Fruit fly (Drosophila melanogaster): Measurements from ENCODE around the gene Ibf1.

Gene Ibf1

DNA sequence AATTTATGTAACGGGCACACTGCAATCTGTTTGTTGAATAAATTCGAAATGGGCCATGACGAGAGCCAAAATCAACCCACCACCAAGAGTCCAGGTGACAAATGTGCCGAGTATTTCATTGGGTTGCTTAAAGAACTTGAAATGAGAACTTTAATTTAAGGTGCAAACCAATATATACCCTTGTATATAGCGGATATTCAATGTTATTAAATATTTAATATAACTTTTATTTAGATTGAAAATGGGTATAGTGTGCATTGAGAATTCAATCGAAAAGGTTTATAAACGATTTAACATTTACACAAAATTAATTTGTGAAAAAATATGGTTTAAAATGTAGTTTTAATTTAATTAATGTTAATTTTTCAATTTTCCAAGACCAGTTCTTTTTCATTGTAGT lies 12.4 kb upstream of the Ibf1 start, which contains the start of gene CG8420:
CG8420 (plus strand) TSS at position 284 of the 400 bp plus-strand sequence.
- no peak for TF ChIP-seq dsf (GFP tag; optimal IDR thresholded peaks at IDR 0.05; ENCODE audit: borderline replicate concordance)
- TF ChIP-seq sv (GFP tag; optimal IDR thresholded peaks at IDR 0.05): no peak
- TF ChIP-seq usp (GFP tag; optimal IDR thresholded peaks at IDR 0.05): no peak
- no peak for TF ChIP-seq Hr78 (GFP tag; optimal IDR thresholded peaks at IDR 0.05)
- no peak for TF ChIP-seq sage (GFP tag; optimal IDR thresholded peaks at IDR 0.05)
- no peak for TF ChIP-seq Jra (GFP tag; optimal IDR thresholded peaks at IDR 0.05)
- TF ChIP-seq Abd-B (GFP tag; optimal IDR thresholded peaks at IDR 0.05): no peak
- TF ChIP-seq CrebA (GFP tag; optimal IDR thresholded peaks at IDR 0.05; ENCODE audit: borderline replicate concordance): no peak
- no peak for TF ChIP-seq fru (GFP tag; optimal IDR thresholded peaks at IDR 0.05)

DNA sequence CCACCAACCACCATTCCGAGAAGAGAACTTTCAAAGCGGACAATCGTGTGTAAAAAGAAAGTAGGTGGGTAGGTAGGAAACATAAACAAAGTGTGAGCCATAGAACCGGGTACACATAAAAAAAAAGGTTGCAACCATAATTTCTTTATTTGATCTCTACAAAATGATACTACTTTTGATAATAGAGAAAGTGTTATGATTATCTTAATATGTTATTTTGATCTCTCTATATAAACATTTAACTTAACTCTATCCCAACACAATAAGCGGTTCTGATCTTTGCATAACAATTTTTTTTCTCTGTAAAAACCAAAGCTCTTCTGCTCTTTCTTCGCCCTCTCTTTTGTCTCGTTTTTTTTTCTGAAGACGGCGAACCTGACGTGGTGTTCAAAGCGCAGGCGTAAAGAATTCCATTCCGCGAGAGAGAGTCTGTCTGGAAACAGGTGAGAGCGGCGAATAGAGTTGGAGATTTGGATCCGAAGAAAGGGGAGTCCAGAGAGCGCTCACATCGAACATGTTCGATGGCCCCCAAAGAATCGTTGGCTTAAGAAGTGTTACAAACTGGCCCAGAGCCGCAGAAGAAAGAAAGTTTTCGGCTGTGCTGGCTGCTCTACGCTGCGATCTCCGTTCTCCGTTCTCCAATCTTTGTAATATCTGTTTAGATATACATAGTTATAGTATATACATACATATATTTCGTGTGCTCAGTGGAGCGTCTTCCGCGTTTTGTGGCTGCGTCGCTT lies 11.7 kb upstream of the Ibf1 start:
- no peak for TF ChIP-seq Rel (GFP tag; optimal IDR thresholded peaks at IDR 0.05)
- TF ChIP-seq Rel (tag; optimal IDR thresholded peaks at IDR 0.05): peak; percentile 46
- peak; percentile 90 for TF ChIP-seq woc (GFP tag; optimal IDR thresholded peaks at IDR 0.05)
- TF ChIP-seq foxo (GFP tag; optimal IDR thresholded peaks at IDR 0.05): peak; percentile 22 to 88
- TF ChIP-seq dl (GFP tag; optimal IDR thresholded peaks at IDR 0.05; ENCODE audit: insufficient read depth in 1 of 2, partially characterized antibody in 2 of 2): peak in 1 of 2 experiments; percentile 51
- TF ChIP-seq HLH106 (tag; optimal IDR thresholded peaks at IDR 0.05): peak; percentile 86
- peak; percentile 90 for TF ChIP-seq OdsH (GFP tag; optimal IDR thresholded peaks at IDR 0.05)
- TF ChIP-seq Myc (optimal IDR thresholded peaks at IDR 0.05): no peak
- TF ChIP-seq Vsx2 (GFP tag; optimal IDR thresholded peaks at IDR 0.05; ENCODE audit: partially characterized antibody): no peak
- TF ChIP-seq Sp1 (GFP tag; optimal IDR thresholded peaks at IDR 0.05): peak; percentile 93
- peak; percentile 85 for TF ChIP-seq ey (GFP tag; optimal IDR thresholded peaks at IDR 0.05)
- TF ChIP-seq jim (GFP tag; optimal IDR thresholded peaks at IDR 0.05): no peak
- peak; percentile 92 for TF ChIP-seq h (GFP tag; optimal IDR thresholded peaks at IDR 0.05)
- TF ChIP-seq CG9705 (GFP tag; optimal IDR thresholded peaks at IDR 0.05): peak; percentile 73
- peak; percentile 5 for TF ChIP-seq GATAd (GFP tag; optimal IDR thresholded peaks at IDR 0.05)
- peak; percentile 23 for TF ChIP-seq dsf (GFP tag; optimal IDR thresholded peaks at IDR 0.05; ENCODE audit: borderline replicate concordance)
- peak; percentile 66 for TF ChIP-seq dmrt93B (GFP tag; optimal IDR thresholded peaks at IDR 0.05)
- no peak for TF ChIP-seq tai (GFP tag; optimal IDR thresholded peaks at IDR 0.05)
- peak; percentile 96 for TF ChIP-seq psq (GFP tag; optimal IDR thresholded peaks at IDR 0.05)
- TF ChIP-seq Mio (GFP tag; optimal IDR thresholded peaks at IDR 0.05): no peak
- no peak for TF ChIP-seq N (GFP tag; optimal IDR thresholded peaks at IDR 0.05)
- no peak for TF ChIP-seq lola (GFP tag; optimal IDR thresholded peaks at IDR 0.05)
- TF ChIP-seq Dif (GFP tag; optimal IDR thresholded peaks at IDR 0.05; ENCODE audit: partially characterized antibody): peak; percentile 43
- TF ChIP-seq Hr83 (GFP tag; optimal IDR thresholded peaks at IDR 0.05; ENCODE audit: poor library complexity, severe bottlenecking): no peak
- no peak for TF ChIP-seq pan (optimal IDR thresholded peaks at IDR 0.05)
- TF ChIP-seq Jra (GFP tag; optimal IDR thresholded peaks at IDR 0.05): peak; percentile 83
- TF ChIP-seq sv (GFP tag; optimal IDR thresholded peaks at IDR 0.05): peak; percentile 9
- peak; percentile 92 for TF ChIP-seq fru (GFP tag; optimal IDR thresholded peaks at IDR 0.05)
- peak; percentile 78 for TF ChIP-seq brk (GFP tag; optimal IDR thresholded peaks at IDR 0.05)
- peak; percentile 78 for TF ChIP-seq Hnf4 (GFP tag; optimal IDR thresholded peaks at IDR 0.05)
- TF ChIP-seq rgr (GFP tag; optimal IDR thresholded peaks at IDR 0.05): peak; percentile 86
- no peak for TF ChIP-seq Abd-B (GFP tag; optimal IDR thresholded peaks at IDR 0.05)
- peak; percentile 64 for TF ChIP-seq sage (GFP tag; optimal IDR thresholded peaks at IDR 0.05)
- TF ChIP-seq usp (GFP tag; optimal IDR thresholded peaks at IDR 0.05): no peak
- TF ChIP-seq Dfd (GFP tag; optimal IDR thresholded peaks at IDR 0.05): no peak
- no peak for TF ChIP-seq Hr78 (GFP tag; optimal IDR thresholded peaks at IDR 0.05)
- TF ChIP-seq CG32264 (GFP tag; optimal IDR thresholded peaks at IDR 0.05): peak; percentile 60
- TF ChIP-seq br (GFP tag; optimal IDR thresholded peaks at IDR 0.05): peak; percentile 89
- TF ChIP-seq CrebA (GFP tag; optimal IDR thresholded peaks at IDR 0.05; ENCODE audit: borderline replicate concordance): no peak
